Worm (Caenorhabditis elegans) whole organism, L2 larva: ENCODE measurements around the gene T23D5.8.

Experiments
- F13H6.1 ChIP-seq: sonication (generic microtip); optimal IDR thresholded peaks from 2 replicates; lab custom pipeline; 2016; ENCODE audit warnings: missing genetic modification characterization, missing compliant biosample characterization
- ZK546.5 ChIP-seq: sonication (generic microtip); optimal IDR thresholded peaks from 2 replicates; lab custom pipeline; 2017; ENCODE audit warnings: missing biosample characterization, missing genetic modification characterization
- alr-1 ChIP-seq: fragments of 150-350 bp; optimal IDR thresholded peaks from 2 replicates; lab custom pipeline; 2014; ENCODE audit warnings: missing biosample characterization, missing genetic modification characterization
- aly-2 ChIP-seq: fragments of 150-350 bp; optimal IDR thresholded peaks from 2 replicates; lab custom pipeline; 2014; ENCODE audit warnings: missing biosample characterization, missing genetic modification characterization
- ama-1 ChIP-seq: fragments of 150-350 bp; optimal IDR thresholded peaks from 2 replicates; lab custom pipeline; 2018; ENCODE audit warnings: inconsistent platforms
- blmp-1 ChIP-seq: sonication (generic microtip); optimal IDR thresholded peaks from 2 replicates; lab custom pipeline; 2017; ENCODE audit warnings: missing genetic modification characterization, mild to moderate bottlenecking, missing compliant biosample characterization, antibody characterized with exemption, moderate library complexity; ENCODE audit not compliant: insufficient read depth
- ceh-16 ChIP-seq: fragments of 150-350 bp; optimal IDR thresholded peaks from 2 replicates; lab custom pipeline; 2014; ENCODE audit warnings: missing biosample characterization, missing genetic modification characterization
- crh-2 ChIP-seq: sonication (generic microtip); optimal IDR thresholded peaks from 2 replicates; lab custom pipeline; 2017; ENCODE audit warnings: missing biosample characterization, missing genetic modification characterization
- dmd-4 ChIP-seq: sonication (generic microtip); optimal IDR thresholded peaks from 2 replicates; lab custom pipeline; 2017; ENCODE audit warnings: missing biosample characterization, missing genetic modification characterization
- egl-27 ChIP-seq: sonication (generic microtip); optimal IDR thresholded peaks from 3 replicates; lab custom pipeline; 2017; ENCODE audit warnings: missing biosample characterization, missing genetic modification reagents, missing genetic modification characterization
- elt-1 ChIP-seq: fragments of 150-350 bp; optimal IDR thresholded peaks from 2 replicates; lab custom pipeline; 2014; ENCODE audit warnings: missing biosample characterization, missing genetic modification characterization
- elt-3 ChIP-seq: sonication (generic microtip); optimal IDR thresholded peaks from 2 replicates; lab custom pipeline; 2017; ENCODE audit warnings: missing biosample characterization, missing genetic modification characterization
- fos-1 ChIP-seq: fragments of 150-350 bp; optimal IDR thresholded peaks from 2 replicates; lab custom pipeline; 2014; ENCODE audit warnings: missing biosample characterization, missing genetic modification characterization
- gmeb-1 ChIP-seq: fragments of 150-350 bp; optimal IDR thresholded peaks from 2 replicates; lab custom pipeline; 2014; ENCODE audit warnings: missing biosample characterization, missing genetic modification characterization
- lin-11 ChIP-seq: fragments of 150-350 bp; sonication (generic microtip); optimal IDR thresholded peaks from 2 replicates; lab custom pipeline; 2014; ENCODE audit warnings: missing biosample characterization, missing genetic modification characterization, inconsistent platforms, mixed read lengths
- lin-13 ChIP-seq: fragments of 150-350 bp; optimal IDR thresholded peaks from 2 replicates; lab custom pipeline; 2014; ENCODE audit warnings: missing biosample characterization, missing genetic modification reagents, missing genetic modification characterization
- lsy-2 ChIP-seq, 2 experiments: fragments of 150-350 bp in 1 of 2; sonication (generic microtip) in 1 of 2; optimal IDR thresholded peaks; 2 replicates each; lab custom pipeline; 2014 to 2017; ENCODE audit warnings: missing biosample characterization in 2 of 2, missing genetic modification characterization in 2 of 2
- mab-5 ChIP-seq: fragments of 150-350 bp; optimal IDR thresholded peaks from 2 replicates; lab custom pipeline; 2014; ENCODE audit warnings: missing biosample characterization, missing genetic modification characterization
- mbf-1 ChIP-seq: sonication (generic microtip); optimal IDR thresholded peaks from 2 replicates; lab custom pipeline; 2017; ENCODE audit warnings: missing biosample characterization, missing genetic modification characterization
- nhr-10 ChIP-seq: sonication (generic microtip); optimal IDR thresholded peaks from 2 replicates; lab custom pipeline; 2017; ENCODE audit warnings: missing biosample characterization, missing genetic modification characterization
- nhr-11 ChIP-seq: fragments of 150-350 bp; optimal IDR thresholded peaks from 2 replicates; lab custom pipeline; 2014; ENCODE audit warnings: missing biosample characterization, missing genetic modification characterization
- nhr-12 ChIP-seq: fragments of 150-350 bp; optimal IDR thresholded peaks from 2 replicates; lab custom pipeline; 2014; ENCODE audit warnings: missing biosample characterization, missing genetic modification characterization
- nhr-129 ChIP-seq: fragments of 150-350 bp; optimal IDR thresholded peaks from 2 replicates; lab custom pipeline; 2014; ENCODE audit warnings: missing biosample characterization, missing genetic modification characterization
- nhr-21 ChIP-seq: fragments of 150-350 bp; optimal IDR thresholded peaks from 2 replicates; lab custom pipeline; 2014; ENCODE audit warnings: missing biosample characterization, missing genetic modification characterization
- nhr-237 ChIP-seq: fragments of 150-350 bp; optimal IDR thresholded peaks from 2 replicates; lab custom pipeline; 2014; ENCODE audit warnings: missing biosample characterization, missing genetic modification characterization
- nhr-25 ChIP-seq: fragments of 150-350 bp; sonication (generic microtip); optimal IDR thresholded peaks from 3 replicates; lab custom pipeline; 2014; ENCODE audit warnings: missing biosample characterization, missing genetic modification characterization
- peb-1 ChIP-seq: fragments of 150-350 bp; optimal IDR thresholded peaks from 2 replicates; lab custom pipeline; 2014; ENCODE audit warnings: missing biosample characterization, missing genetic modification characterization
- sma-3 ChIP-seq: sonication (generic microtip); optimal IDR thresholded peaks from 2 replicates; lab custom pipeline; 2016; ENCODE audit warnings: missing genetic modification reagents, missing genetic modification characterization, missing compliant biosample characterization
- sma-9 ChIP-seq, 2 experiments: fragments of 150-350 bp in 1 of 2; sonication (generic microtip) in 1 of 2; optimal IDR thresholded peaks; 2 replicates each; lab custom pipeline; 2014 to 2016; ENCODE audit warnings: missing genetic modification characterization in 2 of 2, mild to moderate bottlenecking in 1 of 2, missing biosample characterization in 1 of 2, missing compliant biosample characterization in 1 of 2, missing genetic modification reagents in 1 of 2, moderate library complexity in 1 of 2
- unc-39 ChIP-seq: fragments of 150-350 bp; optimal IDR thresholded peaks from 2 replicates; lab custom pipeline; 2014; ENCODE audit warnings: missing biosample characterization, missing genetic modification characterization
- unc-62 ChIP-seq: fragments of 150-350 bp; optimal IDR thresholded peaks from 2 replicates; lab custom pipeline; 2014; ENCODE audit warnings: missing biosample characterization, missing genetic modification reagents, missing genetic modification characterization
- ztf-1 ChIP-seq: fragments of 200-800 bp; sonication (Bioruptor generic); conservative IDR thresholded peaks from 2 replicates; pipeline ENCODE4 v1.3.6; 2022; ENCODE audit warnings: missing genetic modification characterization, missing compliant biosample characterization
- ztf-11 ChIP-seq: sonication (generic microtip); optimal IDR thresholded peaks from 2 replicates; lab custom pipeline; 2017; ENCODE audit warnings: missing biosample characterization, missing genetic modification characterization

The T23D5.8 gene

DNA sequence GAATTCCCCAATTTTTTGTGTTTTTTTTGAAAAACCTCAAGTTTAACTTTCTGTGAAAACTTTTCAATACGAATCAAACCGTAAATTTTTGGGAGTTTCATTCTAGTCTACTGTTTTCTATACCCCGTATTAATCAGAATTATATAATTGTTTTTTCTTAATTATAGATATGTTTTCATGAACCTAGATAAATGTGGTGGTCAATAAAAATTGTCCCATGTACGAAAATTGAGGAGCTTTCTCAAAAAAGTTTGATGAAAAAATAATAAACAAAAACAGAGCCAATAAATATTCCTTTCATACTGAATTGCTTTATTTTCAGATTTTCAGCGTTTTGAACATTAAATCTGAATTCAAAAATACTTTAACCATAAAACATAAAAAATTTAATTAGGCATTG is 37.8 kb downstream of the T23D5.8 start, which contains the start of gene Y6E2A.1:
Gene Y6E2A.1 (minus strand): TSS at position 101 of the 400 bp plus-strand sequence.
- no peak for TF ChIP-seq elt-3
- TF ChIP-seq ceh-16 (tag; lab: Kevin White, UChicago) = no peak
- TF ChIP-seq ZK546.5 (tag; lab: Kevin White, UChicago) = no peak
- no peak for TF ChIP-seq lin-13 (GFP tag; lab: Kevin White, UChicago)
- TF ChIP-seq F13H6.1 = no peak
- TF ChIP-seq nhr-12 (tag; lab: Kevin White, UChicago) = no peak
- TF ChIP-seq, all 48 proteins: peak for 0

DNA sequence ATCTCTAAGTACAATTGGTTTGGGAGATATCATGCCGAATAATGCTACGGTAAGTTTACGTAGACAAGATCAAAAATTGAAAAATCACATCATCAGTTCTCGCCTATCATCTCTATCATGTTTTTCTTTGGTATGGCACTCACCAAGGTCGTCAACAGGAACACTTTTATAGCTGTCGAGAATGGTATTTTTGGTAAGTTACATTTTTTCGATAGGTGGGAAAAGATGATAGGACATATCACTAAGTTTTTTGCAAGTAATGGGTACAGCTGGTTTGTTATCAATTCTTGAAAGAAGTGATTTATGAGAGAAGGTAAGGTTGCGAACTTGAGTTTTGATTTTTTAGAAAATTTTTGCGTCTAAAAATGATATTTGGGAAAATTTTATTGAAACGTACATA is 40.3 kb downstream of the T23D5.8 start:
- peak; percentile 85 for TF ChIP-seq sma-9 (GFP tag; optimal IDR thresholded peaks at IDR 0.05; lab: Kevin White, UChicago)
- TF ChIP-seq sma-9 (tag; optimal IDR thresholded peaks at IDR 0.05; lab: Kevin White, UChicago) = no peak
- no peak for TF ChIP-seq unc-62 (GFP tag; lab: Kevin White, UChicago)
- TF ChIP-seq nhr-21 (tag; lab: Kevin White, UChicago) = peak; percentile 13
- peak; percentile 6 for TF ChIP-seq nhr-129 (tag; lab: Kevin White, UChicago)
- TF ChIP-seq lsy-2 (tag; optimal IDR thresholded peaks at IDR 0.05; lab: Kevin White, UChicago) = no peak
- TF ChIP-seq ceh-16 (tag; lab: Kevin White, UChicago) = no peak
- no peak for TF ChIP-seq ama-1 (lab: Kevin White, UChicago)
- TF ChIP-seq sma-3 = peak; percentile 46
- peak; percentile 67 for TF ChIP-seq nhr-25
- peak; percentile 36 for TF ChIP-seq crh-2 (tag; lab: Kevin White, UChicago)
- TF ChIP-seq mbf-1 (tag; lab: Kevin White, UChicago) = no peak
- TF ChIP-seq egl-27 (tag; lab: Kevin White, UChicago) = peak; percentile 20

DNA sequence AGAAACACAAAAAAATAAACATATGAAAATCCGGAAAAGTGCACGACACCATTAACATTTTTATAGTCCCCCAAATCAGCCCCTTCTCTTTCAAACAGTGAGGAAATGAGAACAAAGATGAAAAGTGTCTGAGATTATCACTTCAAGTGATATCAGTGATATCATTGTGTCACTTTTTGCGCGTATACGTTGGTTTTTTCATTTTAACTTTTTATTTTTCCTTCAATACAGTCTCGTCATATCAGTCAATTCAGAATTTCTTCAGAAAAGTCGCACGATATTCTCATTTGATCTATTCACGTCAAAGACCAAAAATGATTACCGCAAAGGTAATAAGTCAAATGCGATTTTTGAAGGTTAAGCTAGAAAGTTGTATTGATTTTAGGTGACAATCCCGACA is 43.5 kb downstream of the T23D5.8 start, which contains the start of gene twk-34:
Gene twk-34 (plus strand): TSS at position 216 of the 400 bp plus-strand sequence.
- TF ChIP-seq nhr-237 = no peak
- TF ChIP-seq ama-1 (lab: Kevin White, UChicago) = no peak
- no peak for TF ChIP-seq gmeb-1 (tag; lab: Kevin White, UChicago)
- TF ChIP-seq mab-5 (tag; lab: Kevin White, UChicago) = no peak
- TF ChIP-seq egl-27 (tag; lab: Kevin White, UChicago) = no peak
- no peak for TF ChIP-seq ztf-1 (GFP tag; lab: Robert Waterston, UW)
- TF ChIP-seq aly-2 = no peak

DNA sequence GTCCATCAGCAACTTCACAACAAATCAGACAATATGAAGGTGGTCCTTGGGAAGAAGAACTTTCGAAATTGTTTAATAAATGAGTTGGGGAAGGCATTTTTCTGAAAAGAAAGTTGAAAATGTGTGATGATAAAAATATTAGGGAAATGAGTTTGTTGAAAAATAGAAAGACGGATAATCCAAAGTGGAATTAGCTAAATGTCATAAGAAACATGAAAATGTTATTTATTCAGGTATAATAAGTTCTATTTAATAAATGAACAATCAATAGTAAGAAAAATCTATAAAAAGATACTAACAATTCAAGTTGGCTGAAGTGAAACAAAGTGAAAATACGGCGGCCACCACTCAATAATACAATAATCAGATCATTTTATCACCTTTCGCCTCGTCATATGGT is 46.0 kb downstream of the T23D5.8 start, which contains the start of gene nhr-53:
Gene nhr-53 (minus strand): TSS at position 101 of the 400 bp plus-strand sequence.
- no peak for TF ChIP-seq unc-39
- TF ChIP-seq dmd-4 (tag; lab: Kevin White, UChicago) = no peak
- no peak for TF ChIP-seq mbf-1 (tag; lab: Kevin White, UChicago)
- TF ChIP-seq nhr-11 (tag; lab: Kevin White, UChicago) = no peak
- TF ChIP-seq sma-9 (GFP tag; optimal IDR thresholded peaks at IDR 0.05; lab: Kevin White, UChicago) = no peak
- no peak for TF ChIP-seq sma-9 (tag; optimal IDR thresholded peaks at IDR 0.05; lab: Kevin White, UChicago)
- no peak for TF ChIP-seq alr-1 (tag; lab: Kevin White, UChicago)
- no peak for TF ChIP-seq elt-1 (tag; lab: Kevin White, UChicago)
- TF ChIP-seq nhr-25 = no peak
- no peak for TF ChIP-seq lin-11 (tag; lab: Kevin White, UChicago)
- no peak for TF ChIP-seq gmeb-1 (tag; lab: Kevin White, UChicago)
- TF ChIP-seq blmp-1 (tag; lab: Kevin White, UChicago) = no peak

DNA sequence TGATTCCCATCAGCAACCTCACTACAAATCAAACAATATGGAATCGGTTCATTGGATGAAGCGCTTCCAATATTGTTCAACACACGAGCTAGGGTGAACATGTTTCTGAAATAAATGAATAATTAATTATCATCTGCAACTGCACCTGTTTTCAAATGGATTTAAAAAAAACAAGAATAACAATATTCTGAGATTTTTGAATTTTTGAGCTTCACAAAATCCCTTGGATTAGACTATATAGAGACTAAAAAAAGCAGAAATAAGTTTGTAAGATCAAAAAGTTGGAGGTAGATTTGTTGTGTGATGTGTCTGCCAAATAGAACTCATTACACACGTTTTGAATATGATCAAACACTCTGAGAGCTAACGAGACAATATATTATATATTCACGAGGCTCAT is 48.4 kb downstream of the T23D5.8 start, which contains the start of gene nhr-199:
Gene nhr-199 (minus strand): TSS at position 101 of the 400 bp plus-strand sequence.
- no peak for TF ChIP-seq sma-9 (GFP tag; optimal IDR thresholded peaks at IDR 0.05; lab: Kevin White, UChicago)
- no peak for TF ChIP-seq sma-9 (tag; optimal IDR thresholded peaks at IDR 0.05; lab: Kevin White, UChicago)
- no peak for TF ChIP-seq peb-1 (tag; lab: Kevin White, UChicago)
- no peak for TF ChIP-seq ztf-11
- no peak for TF ChIP-seq nhr-10 (tag; lab: Kevin White, UChicago)
- no peak for TF ChIP-seq fos-1
- no peak for TF ChIP-seq ztf-1 (GFP tag; lab: Robert Waterston, UW)
